Worm (Caenorhabditis elegans): Measurements from ENCODE around the gene der-2.

The der-2 gene

ce11 chrIII:7180613-7181012, 42.3 kb downstream of the der-2 start, which contains the start of gene ndab-2:
TSS of gene ndab-2 (plus strand) at chrIII:7180752.
- TF ChIP-seq ama-1 (optimal IDR thresholded peaks at IDR 0.05) (peak; percentile 66), ceh-16 (tag; optimal IDR thresholded peaks at IDR 0.05) (no peak)

- TF ChIP-seq nfya-1 (tag; optimal IDR thresholded peaks at IDR 0.05; ENCODE audit: insufficient read depth) (peak; percentile 96), R02D3.7 (tag; optimal IDR thresholded peaks at IDR 0.05) (peak; percentile 84), nhr-67 (tag; optimal IDR thresholded peaks at IDR 0.05) (no peak), ceh-28 (tag; optimal IDR thresholded peaks at IDR 0.05) (peak; percentile 40), nhr-237 (tag; optimal IDR thresholded peaks at IDR 0.05) (no peak), skn-1 (tag; optimal IDR thresholded peaks at IDR 0.05) (peak; percentile 90), pha-4 (tag; optimal IDR thresholded peaks at IDR 0.05) (peak; percentile 96), elt-2 (tag; optimal IDR thresholded peaks at IDR 0.05) (peak; percentile 61), fkh-2 (tag; optimal IDR thresholded peaks at IDR 0.05) (no peak), nhr-11 (tag; optimal IDR thresholded peaks at IDR 0.05) (peak; percentile 61), eor-1 (tag; optimal IDR thresholded peaks at IDR 0.05) (no peak), lin-39 (tag; optimal IDR thresholded peaks at IDR 0.05) (peak; percentile 93), unc-62 (GFP tag; optimal IDR thresholded peaks at IDR 0.05) (no peak), fkh-10 (GFP tag; optimal IDR thresholded peaks at IDR 0.05) (peak; percentile 61), nhr-12 (tag; optimal IDR thresholded peaks at IDR 0.05) (no peak), lsy-12 (tag; optimal IDR thresholded peaks at IDR 0.05) (peak; percentile 91), snpc-4 (tag; optimal IDR thresholded peaks at IDR 0.05) (peak; percentile 65), sea-2 (GFP tag; optimal IDR thresholded peaks at IDR 0.05) (no peak), nhr-23 (tag; optimal IDR thresholded peaks at IDR 0.05) (peak; percentile 94), tbx-2 (tag; optimal IDR thresholded peaks at IDR 0.05) (peak; percentile 30), ztf-4 (tag; optimal IDR thresholded peaks at IDR 0.05) (peak; percentile 62), unc-39 (tag; optimal IDR thresholded peaks at IDR 0.05) (no peak), egl-5 (tag; optimal IDR thresholded peaks at IDR 0.05) (peak; percentile 78), mml-1 (tag; optimal IDR thresholded peaks at IDR 0.05) (no peak), nhr-28 (tag; optimal IDR thresholded peaks at IDR 0.05) (no peak), ztf-11 (tag; optimal IDR thresholded peaks at IDR 0.05) (no peak), pqm-1 (tag; optimal IDR thresholded peaks at IDR 0.05) (peak; percentile 78), aly-2 (tag; optimal IDR thresholded peaks at IDR 0.05) (no peak), daf-12 (tag; optimal IDR thresholded peaks at IDR 0.05) (no peak), ceh-82 (tag; optimal IDR thresholded peaks at IDR 0.05) (no peak), nhr-25 (tag; optimal IDR thresholded peaks at IDR 0.05) (peak; percentile 95), fos-1 (tag; optimal IDR thresholded peaks at IDR 0.05) (no peak), egl-27 (tag; optimal IDR thresholded peaks at IDR 0.05) (peak; percentile 81), mdl-1 (tag; optimal IDR thresholded peaks at IDR 0.05) (no peak), nhr-77 (tag; optimal IDR thresholded peaks at IDR 0.05) (no peak), nhr-76 (tag; optimal IDR thresholded peaks at IDR 0.05) (peak; percentile 8), ama-1 (optimal IDR thresholded peaks at IDR 0.05) (peak; percentile 85), lin-15B (tag; optimal IDR thresholded peaks at IDR 0.05) (peak; percentile 96), elt-3 (tag; optimal IDR thresholded peaks at IDR 0.05) (no peak), zag-1 (tag; optimal IDR thresholded peaks at IDR 0.05) (no peak), elt-1 (tag; optimal IDR thresholded peaks at IDR 0.05) (peak; percentile 33), ZK546.5 (tag; optimal IDR thresholded peaks at IDR 0.05) (peak; percentile 74), ceh-9 (tag; optimal IDR thresholded peaks at IDR 0.05) (no peak), hmg-11 (tag; optimal IDR thresholded peaks at IDR 0.05) (peak; percentile 67), ceh-16 (tag; optimal IDR thresholded peaks at IDR 0.05) (no peak), nhr-43 (tag; optimal IDR thresholded peaks at IDR 0.05; ENCODE audit: poor library complexity, severe bottlenecking) (peak; percentile 68), jun-1 (tag; optimal IDR thresholded peaks at IDR 0.05) (peak; percentile 72)
These were observed 43.2 kb downstream of the der-2 start, which contains the start of the genes rps-14 and rpl-36 for ce11 chrIII:7179538-7180301. TSS of gene rps-14 (minus strand) at chrIII:7179588. TSS of gene rpl-36 (plus strand) at chrIII:7180251.

Measured in whole organism, L3 larva.